Fruit fly (Drosophila melanogaster): ENCODE results near the gene CG8031.
A peak's percentile ranks its signal among the peaks of the same experiment; 100 is the strongest.

CG8031 gene

DNA sequence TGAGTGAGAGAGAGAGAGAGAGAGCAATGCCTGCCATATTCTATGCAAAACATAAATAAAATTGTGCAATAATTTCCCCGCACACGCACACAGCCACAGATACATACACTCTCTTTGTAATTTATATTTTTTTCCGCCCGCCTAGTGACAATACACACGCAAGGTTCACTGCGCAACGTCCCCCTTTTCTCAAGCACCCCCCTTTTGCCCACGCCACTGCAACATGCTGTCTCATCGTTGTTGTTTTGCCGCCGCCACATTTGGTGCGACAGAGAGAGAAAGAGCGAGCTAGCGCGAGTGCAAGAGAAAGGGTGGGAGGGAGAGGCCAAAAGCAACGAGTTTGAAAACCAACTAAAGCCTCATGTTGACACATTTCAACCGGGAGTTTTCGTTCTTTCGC is 1.2 kb upstream of the CG8031 start (continued):
- TF ChIP-seq Fer2 (tag; optimal IDR thresholded peaks at IDR 0.05) (no peak), CG3065 (GFP tag; optimal IDR thresholded peaks at IDR 0.05) (no peak), row (GFP tag; IDR thresholded peaks at IDR 0.05) (peak; percentile 81), pb (GFP tag; optimal IDR thresholded peaks at IDR 0.05) (peak; percentile 14), CG11456 (GFP tag; IDR thresholded peaks at IDR 0.05) (peak; percentile 73), CG2889 (GFP tag; IDR thresholded peaks at IDR 0.05) (peak; percentile 51; the same call in 1 of the 3 replicates), so (GFP tag; IDR thresholded peaks at IDR 0.05) (0 out of 3 replicates have a peak, but pooled peaks have one; percentile 47), dmrt11E (tag; optimal IDR thresholded peaks at IDR 0.05) (peak; percentile 49), CG16779 (GFP tag; IDR thresholded peaks at IDR 0.05) (peak; percentile 57; the same call in 1 of the 2 replicates), CG12155 (GFP tag; optimal IDR thresholded peaks at IDR 0.05) (peak; percentile 94), Lhr (GFP tag; optimal IDR thresholded peaks at IDR 0.05) (no peak), stc (GFP tag; IDR thresholded peaks at IDR 0.05) (peak; percentile 41; the same call in 1 of the 2 replicates), amos (GFP tag; IDR thresholded peaks at IDR 0.05; ENCODE audit: partially characterized antibody) (no peak), pum (GFP tag; optimal IDR thresholded peaks at IDR 0.05) (peak; percentile 40), HLH3B (GFP tag; IDR thresholded peaks at IDR 0.05) (peak; percentile 72), scrt (GFP tag; optimal IDR thresholded peaks at IDR 0.05) (peak; percentile 71), CG16863 (GFP tag; optimal IDR thresholded peaks at IDR 0.05) (peak; percentile 52), Ssrp (tag; optimal IDR thresholded peaks at IDR 0.05) (no peak), CG11695 (GFP tag; IDR thresholded peaks at IDR 0.05) (0 out of 3 replicates have a peak, but pooled peaks have one; percentile 34), CG4282 (GFP tag; optimal IDR thresholded peaks at IDR 0.05) (peak; percentile 51), Hey (tag; optimal IDR thresholded peaks at IDR 0.05) (peak; percentile 12), CG7963 (GFP tag; IDR thresholded peaks at IDR 0.05; ENCODE audit: partially characterized antibody) (no peak), lbe (GFP tag; optimal IDR thresholded peaks at IDR 0.05) (peak; percentile 76), CG9797 (GFP tag; optimal IDR thresholded peaks at IDR 0.05) (no peak), yki (optimal IDR thresholded peaks at IDR 0.05) (no peak), sc (optimal IDR thresholded peaks at IDR 0.05) (no peak), sc (GFP tag; optimal IDR thresholded peaks at IDR 0.05) (no peak), CG3281 (GFP tag; optimal IDR thresholded peaks at IDR 0.05) (peak; percentile 30), CG32532 (GFP tag; IDR thresholded peaks at IDR 0.05) (peak; percentile 68; the same call in 1 of the 2 replicates), CG8281 (tag; optimal IDR thresholded peaks at IDR 0.05) (no peak), CG17328 (GFP tag; IDR thresholded peaks at IDR 0.05) (peak; percentile 63), B-H2 (GFP tag; optimal IDR thresholded peaks at IDR 0.05) (no peak), exex (tag; optimal IDR thresholded peaks at IDR 0.05) (no peak), fd96Cb (tag; optimal IDR thresholded peaks at IDR 0.05) (no peak), toy (GFP tag; IDR thresholded peaks at IDR 0.05) (0 out of 2 replicates have a peak, but pooled peaks have one; percentile 13), CG12071 (GFP tag; optimal IDR thresholded peaks at IDR 0.05) (no peak), CG7839 (tag; optimal IDR thresholded peaks at IDR 0.05) (peak; percentile 56), Myb (GFP tag; optimal IDR thresholded peaks at IDR 0.05) (peak; percentile 51), tap (tag; optimal IDR thresholded peaks at IDR 0.05) (no peak), Oaz (GFP tag; IDR thresholded peaks at IDR 0.05) (peak; percentile 41; the same call in 1 of the 2 replicates), bowl (GFP tag; IDR thresholded peaks at IDR 0.05) (peak; percentile 51; the same call in 1 of the 2 replicates), repo (GFP tag; optimal IDR thresholded peaks at IDR 0.05) (peak; percentile 47), rib (GFP tag; IDR thresholded peaks at IDR 0.05) (peak; percentile 85), CG14014 (GFP tag; IDR thresholded peaks at IDR 0.05) (0 out of 2 replicates have a peak, but pooled peaks have one; percentile 41), en (GFP tag; optimal IDR thresholded peaks at IDR 0.05) (no peak), CG13624 (GFP tag; optimal IDR thresholded peaks at IDR 0.05) (peak; percentile 60), Lim3 (GFP tag; IDR thresholded peaks at IDR 0.05) (no peak), ssp (GFP tag; IDR thresholded peaks at IDR 0.05) (peak; percentile 27; the same call in 1 of the 2 replicates), tup (GFP tag; optimal IDR thresholded peaks at IDR 0.05) (peak; percentile 22), CG43689 (GFP tag; IDR thresholded peaks at IDR 0.05) (peak; percentile 50; the same call in 1 of the 2 replicates), CG18011 (GFP tag; optimal IDR thresholded peaks at IDR 0.05) (no peak), HHEX (GFP tag; optimal IDR thresholded peaks at IDR 0.05) (no peak)
